Worm (Caenorhabditis elegans) whole organism, L3 larva: Measurements from ENCODE around the gene C07E3.3.

Experiments
- nhr-11 ChIP-seq: fragments of 150-350 bp; optimal IDR thresholded peaks from 2 replicates; lab custom pipeline; 2014; ENCODE audit warnings: missing biosample characterization, missing genetic modification characterization
- nhr-76 ChIP-seq: fragments of 150-350 bp; sonication (generic microtip); optimal IDR thresholded peaks from 5 replicates; lab custom pipeline; 2014; ENCODE audit warnings: missing biosample characterization, missing genetic modification characterization
- nhr-77 ChIP-seq: fragments of 150-350 bp; optimal IDR thresholded peaks from 2 replicates; lab custom pipeline; 2014; ENCODE audit warnings: missing biosample characterization, missing genetic modification characterization
- pha-4 ChIP-seq: fragments of 150-350 bp; optimal IDR thresholded peaks from 2 replicates; lab custom pipeline; 2014; ENCODE audit warnings: missing biosample characterization, missing genetic modification reagents, missing genetic modification characterization
- ztf-4 ChIP-seq: fragments of 150-350 bp; optimal IDR thresholded peaks from 2 replicates; lab custom pipeline; 2014; ENCODE audit warnings: missing biosample characterization, missing genetic modification characterization

ce11 chrII:10315252-10315651 lies 42.1 kb downstream of the C07E3.3 start, which contains the start of gene idpp-8:
- TF ChIP-seq nhr-77 (tag; lab: Kevin White, UChicago): no peak
- no peak for TF ChIP-seq pha-4
- no peak for TF ChIP-seq nhr-76
- no peak for TF ChIP-seq ztf-4 (tag; lab: Kevin White, UChicago)
- no peak for TF ChIP-seq nhr-11
